Worm (Caenorhabditis elegans) whole organism, midembryonic: ENCODE measurements around the gene mig-38.

ENCODE experiments used
- T22C8.4 ChIP-seq: fragments of 200-800 bp; sonication (Bioruptor generic); IDR thresholded peaks from 2 replicates; pipeline ENCODE4 v1.3.6; 2022; ENCODE audit warnings: missing genetic modification characterization, missing compliant biosample characterization
- cog-1 ChIP-seq: sonication (generic microtip); optimal IDR thresholded peaks from 2 replicates; lab custom pipeline; 2016; ENCODE audit warnings: missing genetic modification characterization, missing compliant biosample characterization
- flt-1 ChIP-seq: fragments of 200-800 bp; sonication (Bioruptor generic); IDR thresholded peaks from 2 replicates; pipeline ENCODE4 v1.3.6; 2022; ENCODE audit warnings: missing genetic modification characterization, missing compliant biosample characterization
- klf-2 ChIP-seq: fragments of 200-800 bp; sonication (Bioruptor generic); conservative IDR thresholded peaks from 2 replicates; pipeline ENCODE4 v1.3.6; 2022; ENCODE audit warnings: missing genetic modification reagents, missing genetic modification characterization, missing compliant biosample characterization
- med-1 ChIP-seq: sonication (generic microtip); optimal IDR thresholded peaks from 2 replicates; lab custom pipeline; 2017; ENCODE audit warnings: missing genetic modification characterization, mild to moderate bottlenecking, missing compliant biosample characterization, antibody characterized with exemption, missing genetic modification reagents; ENCODE audit not compliant: insufficient read depth
- ref-1 ChIP-seq: fragments of 200-800 bp; sonication (Bioruptor generic); conservative IDR thresholded peaks from 2 replicates; pipeline ENCODE4 v1.3.6; 2022; ENCODE audit warnings: missing genetic modification reagents, missing genetic modification characterization, missing compliant biosample characterization
- tab-1 ChIP-seq: fragments of 200-800 bp; sonication (Bioruptor generic); IDR thresholded peaks from 2 replicates; pipeline ENCODE4 v1.3.6; 2022; ENCODE audit warnings: missing genetic modification characterization, missing compliant biosample characterization
- ztf-23 ChIP-seq: fragments of 200-800 bp; sonication (Bioruptor generic); IDR thresholded peaks from 2 replicates; pipeline ENCODE4 v1.3.6; 2022; ENCODE audit warnings: missing genetic modification reagents, missing genetic modification characterization, missing compliant biosample characterization
- ztf-29 ChIP-seq: fragments of 200-800 bp; sonication (Bioruptor generic); IDR thresholded peaks from 2 replicates; pipeline ENCODE4 v1.3.6; 2022; ENCODE audit warnings: missing genetic modification reagents, missing genetic modification characterization, missing compliant biosample characterization

mig-38 gene

ce11 chrIV:11586484-11586883 is 7.6 kb upstream of the mig-38 start:
- no peak for TF ChIP-seq ref-1 (GFP tag; lab: Robert Waterston, UW)

DNA sequence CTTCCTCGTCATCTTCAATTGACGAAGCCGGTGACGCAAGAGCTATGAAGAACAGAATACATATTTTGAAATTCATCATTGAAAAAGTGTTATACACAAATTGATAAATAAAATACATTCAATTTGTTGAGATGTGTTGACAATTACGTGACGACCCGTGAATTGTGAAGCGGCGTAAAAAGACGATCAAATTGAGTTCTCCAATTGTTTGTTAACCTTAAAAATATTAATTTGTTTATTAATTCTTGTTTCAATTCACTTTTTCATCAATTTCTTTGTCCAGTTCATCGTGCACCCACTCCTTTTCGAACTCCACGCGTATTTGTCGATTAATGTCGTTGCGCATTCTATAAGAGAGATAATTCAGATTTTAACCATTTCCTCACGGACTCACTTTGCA is 1.9 kb upstream of the mig-38 start, which contains the start of gene spe-36:
Gene spe-36, minus strand, starts transcription at position 101 of the 400 bp plus-strand sequence.
- TF ChIP-seq tab-1 (GFP tag; lab: Robert Waterston, UW): no peak

- TF ChIP-seq klf-2 (GFP tag; lab: Robert Waterston, UW) (0 out of 2 replicates have a peak, but pooled peaks have one; percentile 18), flt-1 (GFP tag; lab: Robert Waterston, UW) (peak; percentile 72; the same call in 1 of the 2 replicates), tab-1 (GFP tag; lab: Robert Waterston, UW) (no peak), ref-1 (GFP tag; lab: Robert Waterston, UW) (no peak)
These were observed 1.2 kb upstream of the mig-38 start for ce11 chrIV:11592820-11593219.

DNA sequence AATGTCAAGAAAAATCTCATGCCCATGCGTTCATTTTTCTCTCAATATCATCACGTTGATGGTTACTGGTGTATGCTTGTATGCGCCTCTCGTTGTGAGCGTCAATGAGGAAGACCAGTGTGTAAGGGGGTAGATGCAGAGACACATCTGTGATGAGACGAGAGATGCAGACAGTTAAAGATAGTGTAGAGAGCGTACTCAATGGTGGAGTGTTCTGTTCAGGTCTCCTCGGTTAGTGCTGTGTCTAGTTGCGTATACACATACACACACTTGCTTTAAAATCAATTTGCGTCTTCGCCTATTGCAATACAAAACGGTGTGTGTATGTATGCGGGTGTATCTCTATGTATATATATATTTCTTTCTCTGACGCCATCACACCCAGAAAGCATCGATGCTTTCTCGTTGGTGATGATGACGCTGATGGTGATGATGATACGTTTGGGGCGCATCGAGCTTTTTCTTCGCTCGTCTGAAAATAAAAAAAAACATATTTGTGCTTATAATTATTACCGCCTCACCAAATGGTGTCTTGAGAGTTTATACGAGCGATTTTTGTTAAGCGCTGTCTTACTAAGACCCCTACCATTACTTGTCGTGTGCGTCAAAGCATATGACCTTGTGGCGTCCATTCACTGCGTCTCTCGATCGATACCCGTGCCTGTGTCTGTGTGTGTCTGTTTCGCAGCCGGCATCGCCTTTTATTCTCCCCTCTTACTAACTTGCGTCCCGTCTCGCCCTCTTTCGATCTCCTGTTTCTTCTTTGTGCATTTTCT is 441 bp upstream of the mig-38 start, which contains the start of gene F40F11.3:
Gene F40F11.3, minus strand, starts transcription at position 589 of the 776 bp plus-strand sequence.
- TF ChIP-seq T22C8.4 (GFP tag; lab: Robert Waterston, UW) (peak; percentile 86), ztf-29 (GFP tag; lab: Robert Waterston, UW) (no peak; the same call in 1 of the 2 replicates), med-1 (no peak), tab-1 (GFP tag; lab: Robert Waterston, UW) (no peak), klf-2 (GFP tag; lab: Robert Waterston, UW) (no peak), ztf-23 (GFP tag; lab: Robert Waterston, UW) (no peak), flt-1 (GFP tag; lab: Robert Waterston, UW) (peak; percentile 57), cog-1 (tag; lab: Kevin White, UChicago) (peak; percentile 83), ref-1 (GFP tag; lab: Robert Waterston, UW) (no peak)

ce11 chrIV:11597079-11597478 is 3.0 kb downstream of the mig-38 start:
- TF ChIP-seq ztf-29 (GFP tag; lab: Robert Waterston, UW) (no peak), klf-2 (GFP tag; lab: Robert Waterston, UW) (no peak), tab-1 (GFP tag; lab: Robert Waterston, UW) (no peak), cog-1 (tag; lab: Kevin White, UChicago) (no peak), ref-1 (GFP tag; lab: Robert Waterston, UW) (no peak), flt-1 (GFP tag; lab: Robert Waterston, UW) (no peak), T22C8.4 (GFP tag; lab: Robert Waterston, UW) (no peak), med-1 (no peak), ztf-23 (GFP tag; lab: Robert Waterston, UW) (no peak)

DNA sequence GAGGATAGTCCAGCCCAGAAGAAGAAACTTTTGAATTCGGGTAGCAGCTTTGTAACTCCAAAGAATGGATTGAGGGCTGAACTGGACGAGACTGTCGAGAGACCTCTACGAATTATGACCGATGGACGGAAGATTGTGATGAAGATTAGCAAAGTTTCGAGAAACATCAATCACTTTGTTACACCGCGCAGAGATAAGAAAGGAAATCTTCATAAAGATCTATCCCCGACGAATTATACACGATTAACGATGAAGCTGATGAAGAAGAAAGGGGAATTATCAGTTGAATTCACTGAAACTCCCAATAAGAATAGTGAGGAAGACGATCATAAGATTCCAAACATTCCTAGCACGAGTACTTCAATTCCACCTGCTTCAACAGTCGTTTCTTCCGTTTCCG is 5.7 kb downstream of the mig-38 start:
- no peak for TF ChIP-seq ztf-29 (GFP tag; lab: Robert Waterston, UW)
- TF ChIP-seq klf-2 (GFP tag; lab: Robert Waterston, UW): no peak
- no peak for TF ChIP-seq ztf-23 (GFP tag; lab: Robert Waterston, UW)
- TF ChIP-seq tab-1 (GFP tag; lab: Robert Waterston, UW): no peak
- no peak for TF ChIP-seq med-1
- TF ChIP-seq cog-1 (tag; lab: Kevin White, UChicago): no peak
- no peak for TF ChIP-seq T22C8.4 (GFP tag; lab: Robert Waterston, UW)
- no peak for TF ChIP-seq ref-1 (GFP tag; lab: Robert Waterston, UW)
- TF ChIP-seq flt-1 (GFP tag; lab: Robert Waterston, UW): no peak

ce11 chrIV:11601721-11602405 is 7.8 kb downstream of the mig-38 start:
- TF ChIP-seq flt-1 (GFP tag; lab: Robert Waterston, UW) (0 out of 2 replicates have a peak, but pooled peaks have one; percentile 51), T22C8.4 (GFP tag; lab: Robert Waterston, UW) (no peak)

DNA sequence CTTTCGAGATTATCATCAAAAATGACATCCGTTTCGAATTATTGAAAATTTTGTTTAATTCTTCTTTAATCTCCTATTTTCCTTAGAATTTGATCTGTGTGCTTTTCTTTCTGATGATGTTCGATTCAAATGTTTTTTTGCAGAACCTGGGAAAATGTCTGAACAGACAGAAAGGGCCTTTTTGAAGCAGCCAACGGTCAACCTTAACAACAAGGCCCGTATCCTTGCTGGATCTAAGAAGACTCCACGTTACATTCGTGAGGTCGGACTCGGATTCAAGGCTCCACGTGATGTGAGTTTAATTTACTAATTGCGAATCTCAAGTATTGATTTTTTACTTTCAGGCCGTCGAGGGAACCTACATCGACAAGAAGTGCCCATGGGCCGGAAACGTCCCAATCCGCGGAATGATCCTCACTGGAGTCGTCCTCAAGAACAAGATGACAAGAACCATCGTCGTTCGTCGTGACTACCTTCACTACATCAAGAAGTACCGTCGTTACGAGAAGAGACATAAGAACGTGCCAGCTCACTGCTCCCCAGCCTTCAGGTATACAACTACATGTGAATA is 8.5 kb downstream of the mig-38 start, which contains the start of gene rps-11:
Gene rps-11, plus strand, starts transcription at position 144 of the 571 bp plus-strand sequence.
- TF ChIP-seq flt-1 (GFP tag; lab: Robert Waterston, UW) (no peak), med-1 (no peak), klf-2 (GFP tag; lab: Robert Waterston, UW) (no peak), cog-1 (tag; lab: Kevin White, UChicago) (no peak), ztf-29 (GFP tag; lab: Robert Waterston, UW) (no peak), ztf-23 (GFP tag; lab: Robert Waterston, UW) (no peak), ref-1 (GFP tag; lab: Robert Waterston, UW) (no peak), T22C8.4 (GFP tag; lab: Robert Waterston, UW) (no peak), tab-1 (GFP tag; lab: Robert Waterston, UW) (no peak)

DNA sequence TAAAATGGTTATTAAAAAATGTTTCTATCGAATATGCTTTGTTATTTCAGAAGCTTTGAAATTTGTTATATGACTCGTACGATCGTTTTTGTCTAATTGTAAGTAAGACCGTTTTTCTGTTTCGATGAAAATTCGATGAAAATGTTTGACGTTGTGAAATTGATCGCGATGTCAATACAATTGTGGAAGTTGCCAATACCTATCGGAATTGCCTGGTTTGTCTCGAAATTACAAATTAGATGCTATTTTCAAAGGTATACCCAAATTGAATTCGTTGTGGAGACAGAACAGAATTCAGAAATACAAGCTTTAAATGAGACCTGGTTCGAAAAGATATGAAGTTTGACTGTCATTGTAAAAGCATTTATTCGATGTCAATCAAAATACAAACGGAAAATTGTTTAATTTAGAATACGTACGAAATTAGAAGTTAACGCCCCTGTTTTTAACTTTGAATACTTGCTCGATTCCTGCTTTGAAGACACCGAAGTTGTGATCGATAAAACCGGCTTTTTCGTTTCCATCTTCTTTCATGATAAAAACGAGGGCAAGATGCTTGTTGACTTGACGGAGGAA is 9.3 kb downstream of the mig-38 start:
- TF ChIP-seq ref-1 (GFP tag; lab: Robert Waterston, UW) (no peak), klf-2 (GFP tag; lab: Robert Waterston, UW) (no peak), T22C8.4 (GFP tag; lab: Robert Waterston, UW) (no peak), med-1 (no peak), ztf-23 (GFP tag; lab: Robert Waterston, UW) (no peak), cog-1 (tag; lab: Kevin White, UChicago) (no peak), ztf-29 (GFP tag; lab: Robert Waterston, UW) (no peak), tab-1 (GFP tag; lab: Robert Waterston, UW) (no peak), flt-1 (GFP tag; lab: Robert Waterston, UW) (no peak)
